Fruit fly (Drosophila melanogaster) whole organism, wandering third instar larva: ENCODE data around the gene salt.

Experiments used
- Abd-B ChIP-seq: fragments of >200 bp; optimal IDR thresholded peaks from 2 replicates; lab custom pipeline; 2017; ENCODE audit warnings: missing biosample characterization, missing genetic modification characterization
- CG32264 ChIP-seq: fragments of 200-800 bp; sonication (Bioruptor generic); optimal IDR thresholded peaks from 2 replicates; lab custom pipeline; 2016; ENCODE audit warnings: missing biosample characterization, missing genetic modification characterization
- CG9705 ChIP-seq: fragments of 200-800 bp; sonication (Bioruptor generic); optimal IDR thresholded peaks from 2 replicates; lab custom pipeline; 2018; ENCODE audit warnings: missing biosample characterization, mild to moderate bottlenecking, missing genetic modification characterization
- CrebA ChIP-seq: fragments of 200-800 bp; sonication (Bioruptor generic); optimal IDR thresholded peaks from 2 replicates; lab custom pipeline; 2016; ENCODE audit warnings: missing biosample characterization, mild to moderate bottlenecking, missing genetic modification characterization, borderline replicate concordance
- Dfd ChIP-seq: fragments of >200 bp; optimal IDR thresholded peaks from 2 replicates; lab custom pipeline; 2017; ENCODE audit warnings: missing biosample characterization, missing genetic modification characterization
- Dif ChIP-seq: fragments of 200-275, 200-300 bp; sonication (Bioruptor generic); optimal IDR thresholded peaks from 2 replicates; lab custom pipeline; 2018; ENCODE audit warnings: missing biosample characterization, missing genetic modification characterization; ENCODE audit not compliant: partially characterized antibody
- GATAd ChIP-seq: sonication (Bioruptor generic); optimal IDR thresholded peaks from 2 replicates; lab custom pipeline; 2016; ENCODE audit warnings: missing biosample characterization, missing genetic modification characterization
- HLH106 ChIP-seq: fragments of 200-800 bp; optimal IDR thresholded peaks from 3 replicates; lab custom pipeline; 2019; ENCODE audit warnings: missing biosample characterization, mild to moderate bottlenecking, missing genetic modification characterization, moderate library complexity
- Hnf4 ChIP-seq: fragments of 200-800 bp; sonication (Bioruptor generic); optimal IDR thresholded peaks from 2 replicates; lab custom pipeline; 2016; ENCODE audit warnings: missing biosample characterization, mild to moderate bottlenecking, missing genetic modification characterization
- Hr78 ChIP-seq: fragments of >200 bp; optimal IDR thresholded peaks from 2 replicates; lab custom pipeline; 2017; ENCODE audit warnings: missing biosample characterization, missing genetic modification characterization
- Hr83 ChIP-seq: fragments of 200-300 bp; sonication (Bioruptor generic); optimal IDR thresholded peaks from 2 replicates; lab custom pipeline; 2016; ENCODE audit warnings: missing biosample characterization, mild to moderate bottlenecking, missing genetic modification characterization, moderate library complexity; ENCODE audit not compliant: poor library complexity, severe bottlenecking
- Jra ChIP-seq: sonication (Bioruptor generic); optimal IDR thresholded peaks from 2 replicates; lab custom pipeline; 2016; ENCODE audit warnings: missing biosample characterization, missing genetic modification characterization
- Mio ChIP-seq: sonication (Bioruptor generic); optimal IDR thresholded peaks from 2 replicates; lab custom pipeline; 2016; ENCODE audit warnings: missing biosample characterization, missing genetic modification characterization
- Myc ChIP-seq: fragments of >200 bp; optimal IDR thresholded peaks from 2 replicates; lab custom pipeline; 2017
- N ChIP-seq: fragments of >200 bp; optimal IDR thresholded peaks from 2 replicates; lab custom pipeline; 2018; ENCODE audit warnings: missing biosample characterization, missing external identifiers, missing genetic modification characterization
- OdsH ChIP-seq: fragments of 200-800 bp; sonication (Bioruptor generic); optimal IDR thresholded peaks from 2 replicates; lab custom pipeline; 2016; ENCODE audit warnings: missing biosample characterization, mild to moderate bottlenecking, missing genetic modification characterization
- Sp1 ChIP-seq: fragments of 200-800 bp; sonication (Bioruptor generic); optimal IDR thresholded peaks from 3 replicates; lab custom pipeline; 2019; ENCODE audit warnings: missing biosample characterization, mild to moderate bottlenecking, missing genetic modification characterization, moderate library complexity
- Vsx2 ChIP-seq: fragments of 200-300, 225-300 bp; sonication (Bioruptor generic); optimal IDR thresholded peaks from 2 replicates; lab custom pipeline; 2018; ENCODE audit warnings: missing biosample characterization, missing genetic modification characterization; ENCODE audit not compliant: partially characterized antibody
- br ChIP-seq: fragments of 200-800 bp; sonication (Bioruptor generic); optimal IDR thresholded peaks from 2 replicates; lab custom pipeline; 2016; ENCODE audit warnings: missing biosample characterization, missing genetic modification characterization
- brk ChIP-seq: fragments of 200-800 bp; sonication (Bioruptor generic); optimal IDR thresholded peaks from 2 replicates; lab custom pipeline; 2016; ENCODE audit warnings: missing biosample characterization, mild to moderate bottlenecking, missing genetic modification characterization
- dl ChIP-seq, 2 experiments: fragments of 175-275, 200-275 bp in 1 of 2; fragments of 200-275 bp in 1 of 2; sonication (Bioruptor generic); optimal IDR thresholded peaks; lab custom pipeline; 2018; ENCODE audit warnings: mild to moderate bottlenecking in 2 of 2, missing biosample characterization in 2 of 2, missing genetic modification characterization in 2 of 2, moderate library complexity in 2 of 2; ENCODE audit not compliant: partially characterized antibody in 2 of 2, insufficient read depth in 1 of 2
- dmrt93B ChIP-seq: fragments of 200-800 bp; sonication (Bioruptor generic); optimal IDR thresholded peaks from 2 replicates; lab custom pipeline; 2018; ENCODE audit warnings: missing biosample characterization, mild to moderate bottlenecking, missing genetic modification characterization
- dsf ChIP-seq: sonication (Bioruptor generic); optimal IDR thresholded peaks from 2 replicates; lab custom pipeline; 2016; ENCODE audit warnings: missing biosample characterization, missing genetic modification characterization, borderline replicate concordance
- ey ChIP-seq: fragments of 200-800 bp; sonication (Bioruptor generic); optimal IDR thresholded peaks from 2 replicates; lab custom pipeline; 2016; ENCODE audit warnings: missing biosample characterization, missing genetic modification characterization
- foxo ChIP-seq, 2 experiments: fragments of 200-800 bp; sonication (Bioruptor generic); optimal IDR thresholded peaks; 2 replicates in 1 of 2; 3 replicates in 1 of 2; lab custom pipeline; 2016 to 2017; ENCODE audit warnings: missing biosample characterization in 2 of 2, missing genetic modification characterization in 2 of 2
- fru ChIP-seq: fragments of 200-800 bp; sonication (Bioruptor generic); optimal IDR thresholded peaks from 3 replicates; lab custom pipeline; 2016; ENCODE audit warnings: missing biosample characterization, mild to moderate bottlenecking, missing genetic modification characterization
- h ChIP-seq: fragments of 200-800 bp; sonication (Bioruptor generic); optimal IDR thresholded peaks from 3 replicates; lab custom pipeline; 2016; ENCODE audit warnings: missing biosample characterization, mild to moderate bottlenecking, missing genetic modification characterization
- jim ChIP-seq: fragments of 175-275, 200-325 bp; sonication (Bioruptor generic); optimal IDR thresholded peaks from 2 replicates; lab custom pipeline; 2016; ENCODE audit warnings: missing biosample characterization, mild to moderate bottlenecking, missing genetic modification characterization
- lola ChIP-seq: fragments of >200 bp; optimal IDR thresholded peaks from 2 replicates; lab custom pipeline; 2017; ENCODE audit warnings: missing biosample characterization, missing genetic modification characterization
- pan ChIP-seq: fragments of >200 bp; optimal IDR thresholded peaks from 2 replicates; lab custom pipeline; 2017
- psq ChIP-seq: fragments of 200-800 bp; sonication (Bioruptor generic); optimal IDR thresholded peaks from 3 replicates; lab custom pipeline; 2017; ENCODE audit warnings: missing biosample characterization, mild to moderate bottlenecking, missing genetic modification characterization, moderate library complexity
- rgr ChIP-seq: fragments of 200-800 bp; sonication (Bioruptor generic); optimal IDR thresholded peaks from 3 replicates; lab custom pipeline; 2016; ENCODE audit warnings: missing biosample characterization, mild to moderate bottlenecking, missing genetic modification characterization
- sage ChIP-seq: fragments of 200-800 bp; sonication (Bioruptor generic); optimal IDR thresholded peaks from 2 replicates; lab custom pipeline; 2016; ENCODE audit warnings: missing biosample characterization, mild to moderate bottlenecking, missing genetic modification characterization
- sv ChIP-seq: fragments of 200-800 bp; sonication (Bioruptor generic); optimal IDR thresholded peaks from 3 replicates; lab custom pipeline; 2016; ENCODE audit warnings: missing biosample characterization, missing genetic modification characterization
- tai ChIP-seq: sonication (Bioruptor generic); optimal IDR thresholded peaks from 2 replicates; lab custom pipeline; 2016; ENCODE audit warnings: missing biosample characterization, missing genetic modification characterization
- usp ChIP-seq: fragments of >200 bp; optimal IDR thresholded peaks from 2 replicates; lab custom pipeline; 2017; ENCODE audit warnings: missing biosample characterization, missing genetic modification characterization
- woc ChIP-seq: sonication (Bioruptor generic); optimal IDR thresholded peaks from 2 replicates; lab custom pipeline; 2016; ENCODE audit warnings: missing biosample characterization, mild to moderate bottlenecking, missing genetic modification characterization

salt gene

dm6 chr3R:31716265-31716664 is 38.2 kb downstream of the salt start:
- TF ChIP-seq GATAd (GFP tag; lab: Kevin White, UChicago): no peak
- TF ChIP-seq HLH106 (tag; lab: Kevin White, UChicago): no peak
- no peak for TF ChIP-seq Vsx2 (GFP tag; lab: Kevin White, UChicago)
- no peak for TF ChIP-seq Dfd
- TF ChIP-seq sv: no peak
- no peak for TF ChIP-seq lola (GFP tag; lab: Kevin White, UChicago)
- TF ChIP-seq jim (GFP tag; lab: Kevin White, UChicago): no peak
- TF ChIP-seq Sp1 (GFP tag; lab: Kevin White, UChicago): no peak
- no peak for TF ChIP-seq N
- TF ChIP-seq br (GFP tag; lab: Kevin White, UChicago): no peak
- no peak for TF ChIP-seq Mio (GFP tag; lab: Kevin White, UChicago)
- no peak for TF ChIP-seq pan (lab: Kevin White, UChicago)
- no peak for TF ChIP-seq tai (GFP tag; lab: Kevin White, UChicago)
- TF ChIP-seq rgr: no peak
- TF ChIP-seq, all 38 proteins: peak for 0

dm6 chr3R:31715713-31716024 is 38.8 kb downstream of the salt start:
- peak; percentile 9 for TF ChIP-seq h (GFP tag; lab: Kevin White, UChicago)
- TF ChIP-seq OdsH (GFP tag; lab: Kevin White, UChicago): no peak
- TF ChIP-seq brk (GFP tag; lab: Kevin White, UChicago): no peak
- no peak for TF ChIP-seq psq (GFP tag; lab: Kevin White, UChicago)
- TF ChIP-seq usp (GFP tag; lab: Kevin White, UChicago): no peak
- TF ChIP-seq GATAd (GFP tag; lab: Kevin White, UChicago): no peak
- TF ChIP-seq Vsx2 (GFP tag; lab: Kevin White, UChicago): no peak
- TF ChIP-seq lola (GFP tag; lab: Kevin White, UChicago): no peak
- no peak for TF ChIP-seq Jra
- no peak for TF ChIP-seq Sp1 (GFP tag; lab: Kevin White, UChicago)
- TF ChIP-seq fru (GFP tag; lab: Kevin White, UChicago): peak; percentile 17
- TF ChIP-seq sage: no peak
- TF ChIP-seq rgr: no peak

- TF ChIP-seq foxo (GFP tag; optimal IDR thresholded peaks at IDR 0.05; lab: Kevin White, UChicago): no peak
- TF ChIP-seq GATAd (GFP tag; lab: Kevin White, UChicago): no peak
- TF ChIP-seq woc: no peak
- no peak for TF ChIP-seq ey
These were observed 39.4 kb downstream of the salt start for dm6 chr3R:31714876-31715712.

- no peak for TF ChIP-seq usp (GFP tag; lab: Kevin White, UChicago)
- no peak for TF ChIP-seq ey
- peak in 1 of 2 experiments; percentile 46 for TF ChIP-seq foxo (GFP tag; optimal IDR thresholded peaks at IDR 0.05; lab: Kevin White, UChicago)
- peak; percentile 83 for TF ChIP-seq Vsx2 (GFP tag; lab: Kevin White, UChicago)
- no peak for TF ChIP-seq Abd-B (GFP tag; lab: Kevin White, UChicago)
- peak; percentile 11 for TF ChIP-seq br (GFP tag; lab: Kevin White, UChicago)
- TF ChIP-seq jim (GFP tag; lab: Kevin White, UChicago): no peak
- TF ChIP-seq CG9705 (GFP tag; lab: Kevin White, UChicago): no peak
- TF ChIP-seq sv: no peak
- TF ChIP-seq fru (GFP tag; lab: Kevin White, UChicago): peak; percentile 63
- TF ChIP-seq Dfd: no peak
- no peak for TF ChIP-seq dsf (GFP tag; lab: Kevin White, UChicago)
- TF ChIP-seq tai (GFP tag; lab: Kevin White, UChicago): no peak
- peak; percentile 65 for TF ChIP-seq CrebA
- TF ChIP-seq Dif (GFP tag; lab: Kevin White, UChicago): peak; percentile 92
- no peak for TF ChIP-seq CG32264 (GFP tag; lab: Kevin White, UChicago)
- TF ChIP-seq brk (GFP tag; lab: Kevin White, UChicago): no peak
- no peak for TF ChIP-seq OdsH (GFP tag; lab: Kevin White, UChicago)
- peak; percentile 34 for TF ChIP-seq Jra
- TF ChIP-seq sage: no peak
- TF ChIP-seq Sp1 (GFP tag; lab: Kevin White, UChicago): peak; percentile 5
- TF ChIP-seq pan (lab: Kevin White, UChicago): no peak
- no peak for TF ChIP-seq Hnf4 (GFP tag; lab: Kevin White, UChicago)
- peak; percentile 58 for TF ChIP-seq psq (GFP tag; lab: Kevin White, UChicago)
- TF ChIP-seq dl (GFP tag; optimal IDR thresholded peaks at IDR 0.05; lab: Kevin White, UChicago; ENCODE audit: insufficient read depth in 1 of 2, partially characterized antibody in 2 of 2): peak; percentile 89 to 96
- no peak for TF ChIP-seq Hr78 (GFP tag; lab: Kevin White, UChicago)
- peak; percentile 25 for TF ChIP-seq Hr83 (GFP tag; lab: Kevin White, UChicago)
- no peak for TF ChIP-seq Myc (lab: Kevin White, UChicago)
- no peak for TF ChIP-seq woc
- TF ChIP-seq rgr: peak; percentile 16
- no peak for TF ChIP-seq dmrt93B
- TF ChIP-seq Mio (GFP tag; lab: Kevin White, UChicago): no peak
- TF ChIP-seq lola (GFP tag; lab: Kevin White, UChicago): no peak
- TF ChIP-seq GATAd (GFP tag; lab: Kevin White, UChicago): no peak
- TF ChIP-seq HLH106 (tag; lab: Kevin White, UChicago): peak; percentile 4
- no peak for TF ChIP-seq N
These were observed 41.0 kb downstream of the salt start, which contains the start of gene ttk for dm6 chr3R:31713306-31714123. Gene ttk (plus strand): TSS chr3R:31713867.
